Fruit fly (Drosophila melanogaster) whole organism, embryonic: ENCODE measurements around the gene Shmt.

Source experiments
- Awh ChIP-seq: fragments of 200-800 bp; sonication (Bioruptor generic); IDR thresholded peaks from 2 replicates; pipeline ENCODE4, ENCODE4 v1.3.6; 2022; ENCODE audit warnings: missing biosample characterization, missing genetic modification characterization
- C15 ChIP-seq: fragments of 200-800 bp; sonication (Bioruptor generic); IDR thresholded peaks from 3 replicates; pipeline ENCODE4 v1.3.6; 2022; ENCODE audit warnings: missing biosample characterization, missing genetic modification characterization
- CG1024 ChIP-seq: fragments of 200-800 bp; sonication (Bioruptor generic); IDR thresholded peaks from 2 replicates; pipeline ENCODE4 v1.3.6; 2022; ENCODE audit warnings: missing biosample characterization, missing genetic modification characterization
- CG10366 ChIP-seq: fragments of 200-800 bp; sonication (Bioruptor generic); IDR thresholded peaks from 2 replicates; pipeline ENCODE4 v1.3.6; 2022; ENCODE audit warnings: missing biosample characterization, missing genetic modification characterization
- CG10431 ChIP-seq: fragments of 200-800 bp; sonication (Bioruptor generic); optimal IDR thresholded peaks from 3 replicates; lab custom pipeline; 2018; ENCODE audit warnings: missing biosample characterization, mild to moderate bottlenecking, missing genetic modification characterization
- CG10959 ChIP-seq: fragments of 200-800 bp; sonication (Bioruptor generic); IDR thresholded peaks from 2 replicates; pipeline ENCODE4 v1.3.6; 2022; ENCODE audit warnings: missing biosample characterization, missing genetic modification characterization
- CG11504 ChIP-seq: fragments of 200-800 bp; sonication (Bioruptor generic); optimal IDR thresholded peaks from 3 replicates; lab custom pipeline; 2019; ENCODE audit warnings: missing biosample characterization, mild to moderate bottlenecking, missing genetic modification characterization, moderate library complexity
- CG12299 ChIP-seq: fragments of 200-800 bp; sonication (Bioruptor generic); optimal IDR thresholded peaks from 2 replicates; lab custom pipeline; 2018; ENCODE audit warnings: missing biosample characterization, mild to moderate bottlenecking, missing genetic modification characterization
- CG12744 ChIP-seq: fragments of 200-800 bp; sonication (Bioruptor generic); optimal IDR thresholded peaks from 2 replicates; lab custom pipeline; 2016; ENCODE audit warnings: missing biosample characterization, missing genetic modification characterization
- CG13123 ChIP-seq: fragments of 200-800 bp; sonication (Bioruptor generic); optimal IDR thresholded peaks from 2 replicates; lab custom pipeline; 2016; ENCODE audit warnings: missing biosample characterization, missing genetic modification characterization
- CG15601 ChIP-seq: fragments of 200-800 bp; sonication (Bioruptor generic); optimal IDR thresholded peaks from 3 replicates; lab custom pipeline; 2019; ENCODE audit warnings: missing biosample characterization, mild to moderate bottlenecking, missing genetic modification characterization, moderate library complexity
- CG1602 ChIP-seq: fragments of 200-800 bp; sonication (Bioruptor generic); optimal IDR thresholded peaks from 3 replicates; lab custom pipeline; 2016; ENCODE audit warnings: missing biosample characterization, missing genetic modification characterization
- CG17359 ChIP-seq: fragments of 200-800 bp; sonication (Bioruptor generic); optimal IDR thresholded peaks from 3 replicates; lab custom pipeline; 2018; ENCODE audit warnings: missing biosample characterization, mild to moderate bottlenecking, missing genetic modification characterization, moderate library complexity
- CG17385 ChIP-seq: fragments of 200-800 bp; sonication (Bioruptor generic); optimal IDR thresholded peaks from 3 replicates; lab custom pipeline; 2018; ENCODE audit warnings: missing biosample characterization, mild to moderate bottlenecking, missing genetic modification characterization
- CG18764 ChIP-seq: fragments of 200-800 bp; sonication (Bioruptor generic); optimal IDR thresholded peaks from 3 replicates; lab custom pipeline; 2016; ENCODE audit warnings: missing biosample characterization, missing genetic modification characterization
- CG2120 ChIP-seq: fragments of 200-800 bp; sonication (Bioruptor generic); optimal IDR thresholded peaks from 3 replicates; lab custom pipeline; 2016; ENCODE audit warnings: missing biosample characterization, missing genetic modification characterization
- CG3847 ChIP-seq: fragments of 200-800 bp; sonication (Bioruptor generic); IDR thresholded peaks from 2 replicates; pipeline ENCODE4 v1.3.6; 2022; ENCODE audit warnings: missing biosample characterization, missing genetic modification characterization
- CG4730 ChIP-seq: fragments of 200-800 bp; sonication (Bioruptor generic); IDR thresholded peaks from 2 replicates; pipeline ENCODE4 v1.3.6; 2022; ENCODE audit warnings: missing biosample characterization, missing genetic modification characterization
- CG8765 ChIP-seq: fragments of 200-800 bp; sonication (Bioruptor generic); IDR thresholded peaks from 2 replicates; pipeline ENCODE4 v1.3.6; 2022; ENCODE audit warnings: missing biosample characterization, missing genetic modification characterization
- Dbx ChIP-seq: fragments of 200-800 bp; sonication (Bioruptor generic); IDR thresholded peaks from 3 replicates; pipeline ENCODE4 v1.3.6; 2022; ENCODE audit warnings: missing biosample characterization, missing genetic modification characterization
- Dll ChIP-seq: fragments of 200-800 bp; sonication (Bioruptor generic); IDR thresholded peaks from 4 replicates; pipeline ENCODE4 v1.3.6; 2022; ENCODE audit warnings: missing biosample characterization, missing genetic modification characterization; ENCODE audit not compliant: partially characterized antibody
- E2f2 ChIP-seq: fragments of 200-800 bp; sonication (Bioruptor generic); IDR thresholded peaks from 2 replicates; pipeline ENCODE4 v1.3.6; 2022; ENCODE audit warnings: missing biosample characterization, missing genetic modification characterization
- ERR ChIP-seq: fragments of 200-800 bp; sonication (Bioruptor generic); optimal IDR thresholded peaks from 2 replicates; lab custom pipeline; 2016; ENCODE audit warnings: missing biosample characterization, missing genetic modification characterization
- GATAe ChIP-seq: fragments of 200-800 bp; sonication (Bioruptor generic); conservative IDR thresholded peaks from 2 replicates; pipeline ENCODE4 v1.3.6; 2022; ENCODE audit warnings: missing biosample characterization, missing genetic modification characterization
- MBD-R2 ChIP-seq: fragments of 200-800 bp; sonication (Bioruptor generic); IDR thresholded peaks from 2 replicates; pipeline ENCODE4 v1.3.6; 2022; ENCODE audit warnings: missing biosample characterization, missing genetic modification characterization
- Nf-YC ChIP-seq: fragments of 200-800 bp; optimal IDR thresholded peaks from 3 replicates; lab custom pipeline; 2019; ENCODE audit warnings: missing biosample characterization, mild to moderate bottlenecking, missing genetic modification characterization, moderate library complexity
- Rfx ChIP-seq: fragments of 200-800 bp; sonication (Bioruptor generic); IDR thresholded peaks from 2 replicates; pipeline ENCODE4 v1.3.6; 2022; ENCODE audit warnings: missing biosample characterization, missing genetic modification characterization
- Tbp ChIP-seq: fragments of >200 bp; optimal IDR thresholded peaks from 2 replicates; lab custom pipeline; 2018; ENCODE audit warnings: missing biosample characterization, missing genetic modification characterization
- amos ChIP-seq: fragments of 200-800 bp; sonication (Bioruptor generic); IDR thresholded peaks from 2 replicates; pipeline ENCODE4 v1.3.6; 2022; ENCODE audit warnings: missing biosample characterization, missing genetic modification characterization; ENCODE audit not compliant: partially characterized antibody
- bsh ChIP-seq, 2 experiments: fragments of 200-800 bp; sonication (Bioruptor generic); optimal IDR thresholded peaks; 2 replicates each; lab custom pipeline; 2017 to 2018; ENCODE audit warnings: mild to moderate bottlenecking in 2 of 2, missing biosample characterization in 2 of 2, missing genetic modification characterization in 2 of 2, moderate library complexity in 1 of 2
- dmrt99B ChIP-seq: fragments of 200-800 bp; sonication (Bioruptor generic); optimal IDR thresholded peaks from 2 replicates; lab custom pipeline; 2018; ENCODE audit warnings: missing biosample characterization, mild to moderate bottlenecking, missing genetic modification characterization, moderate library complexity
- fd64A ChIP-seq: fragments of 200-800 bp; sonication (Bioruptor generic); optimal IDR thresholded peaks from 3 replicates; lab custom pipeline; 2018; ENCODE audit warnings: missing biosample characterization, mild to moderate bottlenecking, missing genetic modification characterization
- ftz-f1 ChIP-seq: fragments of 200-800 bp; sonication (Bioruptor generic); optimal IDR thresholded peaks from 2 replicates; lab custom pipeline; 2016; ENCODE audit warnings: missing biosample characterization, missing genetic modification characterization
- grn ChIP-seq: fragments of 200-800 bp; sonication (Bioruptor generic); optimal IDR thresholded peaks from 3 replicates; lab custom pipeline; 2017; ENCODE audit warnings: missing biosample characterization, missing genetic modification characterization
- gro ChIP-seq: fragments of 200-800 bp; sonication (Bioruptor generic); optimal IDR thresholded peaks from 2 replicates; lab custom pipeline; 2016; ENCODE audit warnings: missing biosample characterization, missing genetic modification characterization
- h ChIP-seq: fragments of >200 bp; optimal IDR thresholded peaks from 2 replicates; lab custom pipeline; 2017
- insv ChIP-seq, 2 experiments: fragments of 200-800 bp; sonication (Bioruptor generic); optimal IDR thresholded peaks; 3 replicates each; lab custom pipeline; 2016 to 2018; ENCODE audit warnings: missing biosample characterization in 2 of 2, missing genetic modification characterization in 2 of 2
- jigr1 ChIP-seq: fragments of 200-800 bp; sonication (Bioruptor generic); IDR thresholded peaks from 3 replicates; pipeline ENCODE4 v1.3.6; 2022; ENCODE audit warnings: missing biosample characterization, missing genetic modification characterization
- jing ChIP-seq: fragments of 200-800 bp; sonication (Bioruptor generic); optimal IDR thresholded peaks from 2 replicates; lab custom pipeline; 2018; ENCODE audit warnings: missing biosample characterization, mild to moderate bottlenecking, missing genetic modification characterization
- kah ChIP-seq: fragments of 200-800 bp; sonication (Bioruptor generic); optimal IDR thresholded peaks from 2 replicates; lab custom pipeline; 2018; ENCODE audit warnings: missing biosample characterization, mild to moderate bottlenecking, missing genetic modification characterization
- klu ChIP-seq: fragments of 200-800 bp; sonication (Bioruptor generic); IDR thresholded peaks from 2 replicates; pipeline ENCODE4 v1.3.6; 2022; ENCODE audit warnings: missing biosample characterization, missing genetic modification characterization
- lab ChIP-seq: fragments of 200-800 bp; sonication (Bioruptor generic); optimal IDR thresholded peaks from 3 replicates; lab custom pipeline; 2017; ENCODE audit warnings: missing biosample characterization, missing genetic modification characterization, mild to moderate bottlenecking, moderate library complexity, missing genetic modification reagents
- maf-S ChIP-seq: fragments of 200-800 bp; sonication (Bioruptor generic); optimal IDR thresholded peaks from 2 replicates; lab custom pipeline; 2016; ENCODE audit warnings: missing biosample characterization, missing genetic modification characterization
- nom ChIP-seq: fragments of 200-800 bp; sonication (Bioruptor generic); optimal IDR thresholded peaks from 2 replicates; lab custom pipeline; 2017; ENCODE audit warnings: missing biosample characterization, missing genetic modification characterization, mild to moderate bottlenecking, moderate library complexity, missing genetic modification reagents
- pan ChIP-seq, 4 experiments: fragments of >200 bp in 3 of 4; fragments of 200-800 bp in 1 of 4; sonication (Bioruptor generic) in 1 of 4; optimal IDR thresholded peaks in 3 of 4; IDR thresholded peaks in 1 of 4; 2 replicates each; pipeline versions ENCODE4 v1.3.6 to Lab custom; 2017 to 2022; ENCODE audit warnings: missing biosample characterization in 2 of 4, missing genetic modification characterization in 2 of 4, mixed read lengths in 1 of 4
- prd ChIP-seq, 3 experiments: fragments of >200 bp in 2 of 3; fragments of 200-800 bp in 1 of 3; sonication (Bioruptor generic) in 1 of 3; optimal IDR thresholded peaks in 2 of 3; IDR thresholded peaks in 1 of 3; 2 replicates in 2 of 3; 3 replicates in 1 of 3; pipeline versions ENCODE4 v1.3.6 to Lab custom; 2017 to 2022; ENCODE audit warnings: missing biosample characterization in 1 of 3, missing genetic modification characterization in 1 of 3
- scrt ChIP-seq: fragments of 200-800 bp; sonication (Bioruptor generic); optimal IDR thresholded peaks from 2 replicates; lab custom pipeline; 2018; ENCODE audit warnings: missing biosample characterization, mild to moderate bottlenecking, missing genetic modification characterization, moderate library complexity
- sd ChIP-seq: fragments of 200-800 bp; sonication (Bioruptor generic); optimal IDR thresholded peaks from 3 replicates; lab custom pipeline; 2018; ENCODE audit warnings: missing biosample characterization, mild to moderate bottlenecking, missing genetic modification characterization, moderate library complexity
- sug ChIP-seq: fragments of 200-800 bp; optimal IDR thresholded peaks from 2 replicates; lab custom pipeline; 2019; ENCODE audit warnings: missing biosample characterization, mild to moderate bottlenecking, missing genetic modification characterization, moderate library complexity
- vnd ChIP-seq: fragments of 200-800 bp; sonication (Bioruptor generic); IDR thresholded peaks from 3 replicates; pipeline ENCODE4 v1.3.6; 2022; ENCODE audit warnings: missing biosample characterization, missing genetic modification characterization; ENCODE audit not compliant: partially characterized antibody
- z ChIP-seq: fragments of 200-800 bp; sonication (Bioruptor generic); IDR thresholded peaks from 3 replicates; pipeline ENCODE4 v1.3.6; 2022; ENCODE audit warnings: missing biosample characterization, missing genetic modification characterization

The Shmt gene

dm6 chrX:5879543-5879943 is 37.1 kb downstream of the Shmt start, which contains the start of the genes Usp30 and CG16721 (continued):
- peak; percentile 14 for TF ChIP-seq CG15601 (tag; lab: Kevin White, UChicago)
- peak; percentile 67 for TF ChIP-seq amos (GFP tag; lab: Robert Waterston, UW)
- no peak for TF ChIP-seq CG10431 (GFP tag; lab: Kevin White, UChicago)
- peak; percentile 82 for TF ChIP-seq CG2120 (GFP tag; lab: Kevin White, UChicago)
- no peak for TF ChIP-seq scrt (GFP tag; lab: Kevin White, UChicago)
- TF ChIP-seq sug (tag; lab: Kevin White, UChicago) = peak; percentile 43
- TF ChIP-seq prd (optimal IDR thresholded peaks at IDR 0.05; lab: Kevin White, UChicago) = no peak
- TF ChIP-seq prd (GFP tag; IDR thresholded peaks at IDR 0.05; lab: Robert Waterston, UW) = 0 out of 3 replicates have a peak, but pooled peaks have one; percentile 5
- TF ChIP-seq Nf-YC = peak; percentile 39
- no peak for TF ChIP-seq ftz-f1 (GFP tag; lab: Kevin White, UChicago)
- TF ChIP-seq bsh (GFP tag; optimal IDR thresholded peaks at IDR 0.05; lab: Kevin White, UChicago) = peak in 1 of 2 experiments; percentile 9
- no peak for TF ChIP-seq GATAe (GFP tag; lab: Robert Waterston, UW)
- TF ChIP-seq Dll (GFP tag; lab: Robert Waterston, UW) = peak; percentile 83
- no peak for TF ChIP-seq CG1024
- no peak for TF ChIP-seq CG8765 (GFP tag; lab: Robert Waterston, UW)
- TF ChIP-seq ERR (GFP tag; lab: Kevin White, UChicago) = no peak
- no peak for TF ChIP-seq CG10959
- TF ChIP-seq Dbx = peak; percentile 51; the same call in 2 of the 3 replicates
- TF ChIP-seq Rfx (GFP tag; lab: Robert Waterston, UW) = peak; percentile 68
- TF ChIP-seq CG12299 = peak; percentile 29
- peak; percentile 34 for TF ChIP-seq CG12744 (GFP tag; lab: Kevin White, UChicago)
- no peak for TF ChIP-seq grn (GFP tag; lab: Kevin White, UChicago)
- TF ChIP-seq dmrt99B (tag; lab: Kevin White, UChicago) = no peak
- TF ChIP-seq kah = no peak
- no peak for TF ChIP-seq lab (GFP tag; lab: Kevin White, UChicago)
- TF ChIP-seq nom = peak; percentile 15
- TF ChIP-seq E2f2 = peak; percentile 46
- no peak for TF ChIP-seq z (GFP tag; lab: Robert Waterston, UW)
- no peak for TF ChIP-seq CG10366
- no peak for TF ChIP-seq CG1602 (GFP tag; lab: Kevin White, UChicago)
- TF ChIP-seq h = no peak
- no peak for TF ChIP-seq fd64A
- TF ChIP-seq jigr1 (GFP tag; lab: Robert Waterston, UW) = no peak
- TF ChIP-seq CG11504 (tag; lab: Kevin White, UChicago) = no peak
- TF ChIP-seq CG17359 (tag; lab: Kevin White, UChicago) = peak; percentile 24
- peak; percentile 45 for TF ChIP-seq CG13123 (GFP tag; lab: Kevin White, UChicago)
- peak; percentile 73 for TF ChIP-seq MBD-R2 (GFP tag; lab: Robert Waterston, UW)
- peak; percentile 54 for TF ChIP-seq CG3847 (GFP tag; lab: Robert Waterston, UW)
- TF ChIP-seq Awh (GFP tag; lab: Robert Waterston, UW) = no peak
- TF ChIP-seq klu (GFP tag; lab: Robert Waterston, UW) = no peak
- TF ChIP-seq CG18764 (GFP tag; lab: Kevin White, UChicago) = no peak
- peak; percentile 61; the same call in 2 of the 3 replicates for TF ChIP-seq vnd (GFP tag; lab: Robert Waterston, UW)
- peak in 1 of 2 experiments; percentile 34 for TF ChIP-seq insv (GFP tag; optimal IDR thresholded peaks at IDR 0.05; lab: Kevin White, UChicago)
- no peak for TF ChIP-seq pan (optimal IDR thresholded peaks at IDR 0.05; lab: Kevin White, UChicago)
- no peak for TF ChIP-seq pan (GFP tag; optimal IDR thresholded peaks at IDR 0.05 in 1 of 2, IDR thresholded peaks at IDR 0.05 in 1 of 2)
- no peak for TF ChIP-seq maf-S (GFP tag; lab: Kevin White, UChicago)
- TF ChIP-seq gro = peak; percentile 25
- no peak for TF ChIP-seq jing (GFP tag; lab: Kevin White, UChicago)
- no peak for TF ChIP-seq sd
- TF ChIP-seq CG4730 (GFP tag; lab: Robert Waterston, UW) = no peak
- no peak for TF ChIP-seq C15 (GFP tag; lab: Robert Waterston, UW)
- no peak for TF ChIP-seq Tbp (GFP tag; lab: Kevin White, UChicago)
- no peak for TF ChIP-seq CG17385 (GFP tag; lab: Kevin White, UChicago)
